Worm (Caenorhabditis elegans) whole organism, young adult: ENCODE results near the gene miz-1.

Experiments used
- D2030.7 ChIP-seq: fragments of 200-800 bp; sonication (Bioruptor generic); IDR thresholded peaks from 2 replicates; pipeline ENCODE4 v1.3.6; 2022; ENCODE audit warnings: missing genetic modification reagents, missing genetic modification characterization, missing compliant biosample characterization
- F23B12.7 ChIP-seq: sonication (generic microtip); optimal IDR thresholded peaks from 2 replicates; lab custom pipeline; 2017; ENCODE audit warnings: missing genetic modification characterization, mild to moderate bottlenecking, missing compliant biosample characterization, antibody characterized with exemption, moderate library complexity; ENCODE audit not compliant: insufficient read depth
- F37B4.10 ChIP-seq: fragments of 200-800 bp; sonication (Bioruptor generic); IDR thresholded peaks from 2 replicates; pipeline ENCODE4 v1.3.6; 2022; ENCODE audit warnings: missing genetic modification characterization, missing compliant biosample characterization
- F57A8.1 ChIP-seq: fragments of 200-800 bp; sonication (Bioruptor generic); optimal IDR thresholded peaks from 2 replicates; lab custom pipeline; 2018; ENCODE audit warnings: mild to moderate bottlenecking, missing genetic modification characterization, moderate library complexity, missing compliant biosample characterization
- F57C9.4 ChIP-seq: sonication (generic microtip); optimal IDR thresholded peaks from 2 replicates; lab custom pipeline; 2017; ENCODE audit warnings: mild to moderate bottlenecking, missing genetic modification characterization, missing compliant biosample characterization
- T07F8.4 ChIP-seq: sonication (generic microtip); optimal IDR thresholded peaks from 2 replicates; lab custom pipeline; 2016; ENCODE audit warnings: mild to moderate bottlenecking, missing genetic modification characterization, moderate library complexity, missing compliant biosample characterization
- T26A5.8 ChIP-seq: sonication (generic microtip); optimal IDR thresholded peaks from 2 replicates; lab custom pipeline; 2016; ENCODE audit warnings: missing genetic modification characterization, missing compliant biosample characterization
- ZK185.1 ChIP-seq: sonication (generic microtip); optimal IDR thresholded peaks from 2 replicates; lab custom pipeline; 2016; ENCODE audit warnings: mild to moderate bottlenecking, missing genetic modification characterization, missing compliant biosample characterization; ENCODE audit not compliant: poor library complexity, severe bottlenecking
- athp-1 ChIP-seq: sonication (generic microtip); optimal IDR thresholded peaks from 2 replicates; lab custom pipeline; 2017; ENCODE audit warnings: mild to moderate bottlenecking, missing genetic modification characterization, missing compliant biosample characterization
- cebp-1 ChIP-seq, 2 experiments: fragments of 200-800 bp in 1 of 2; sonication (Bioruptor generic) in 1 of 2; sonication (generic microtip) in 1 of 2; IDR thresholded peaks in 1 of 2; optimal IDR thresholded peaks in 1 of 2; 2 replicates each; pipeline versions ENCODE4 v1.3.6 to Lab custom; 2017 to 2022; ENCODE audit warnings: missing compliant biosample characterization in 2 of 2, missing genetic modification characterization in 2 of 2, mild to moderate bottlenecking in 1 of 2, missing genetic modification reagents in 1 of 2, moderate library complexity in 1 of 2
- ceh-40 ChIP-seq: fragments of 200-800 bp; sonication (Bioruptor generic); IDR thresholded peaks from 2 replicates; pipeline ENCODE4 v1.3.6; 2022; ENCODE audit warnings: missing genetic modification characterization, missing compliant biosample characterization
- ekl-4 ChIP-seq: fragments of 200-800 bp; sonication (Bioruptor generic); IDR thresholded peaks from 2 replicates; pipeline ENCODE4 v1.3.6; 2022; ENCODE audit warnings: missing genetic modification reagents, missing genetic modification characterization, missing compliant biosample characterization
- fkh-3 ChIP-seq: sonication (generic microtip); optimal IDR thresholded peaks from 2 replicates; lab custom pipeline; 2016; ENCODE audit warnings: mild to moderate bottlenecking, missing genetic modification characterization, missing compliant biosample characterization
- him-1 ChIP-seq: sonication (generic microtip); optimal IDR thresholded peaks from 2 replicates; lab custom pipeline; 2016; ENCODE audit warnings: missing genotype, missing genetic modification reagents, missing genetic modification characterization, missing compliant biosample characterization
- hlh-12 ChIP-seq: sonication (generic microtip); optimal IDR thresholded peaks from 2 replicates; lab custom pipeline; 2016; ENCODE audit warnings: missing genetic modification characterization, missing compliant biosample characterization
- hrde-1 ChIP-seq: sonication (generic microtip); optimal IDR thresholded peaks from 2 replicates; lab custom pipeline; 2016; ENCODE audit warnings: missing genetic modification characterization, mild to moderate bottlenecking, missing compliant biosample characterization, moderate library complexity, missing genotype, missing genetic modification reagents, borderline replicate concordance
- let-526 ChIP-seq: fragments of 200-800 bp; sonication (Bioruptor generic); IDR thresholded peaks from 2 replicates; pipeline ENCODE4 v1.3.6; 2022; ENCODE audit warnings: missing genetic modification reagents, missing genetic modification characterization, missing compliant biosample characterization
- lin-40 ChIP-seq: sonication (generic microtip); optimal IDR thresholded peaks from 2 replicates; lab custom pipeline; 2016; ENCODE audit warnings: missing genetic modification characterization, mild to moderate bottlenecking, missing compliant biosample characterization, missing genotype, missing genetic modification reagents
- lsy-27 ChIP-seq: sonication (generic microtip); optimal IDR thresholded peaks from 2 replicates; lab custom pipeline; 2017; ENCODE audit warnings: missing genetic modification characterization, mild to moderate bottlenecking, missing compliant biosample characterization, antibody characterized with exemption, missing genotype, borderline replicate concordance; ENCODE audit not compliant: insufficient read depth
- madf-6 ChIP-seq: fragments of 200-800 bp; sonication (Bioruptor generic); IDR thresholded peaks from 2 replicates; pipeline ENCODE4 v1.3.6; 2022; ENCODE audit warnings: missing genetic modification reagents, missing genetic modification characterization, missing compliant biosample characterization
- mel-28 ChIP-seq: sonication (generic microtip); optimal IDR thresholded peaks from 2 replicates; lab custom pipeline; 2016; ENCODE audit warnings: borderline replicate concordance, mild to moderate bottlenecking, missing genetic modification characterization, missing compliant biosample characterization
- mes-4 ChIP-seq: sonication (generic microtip); optimal IDR thresholded peaks from 2 replicates; lab custom pipeline; 2016; ENCODE audit warnings: missing genotype, missing genetic modification characterization, missing compliant biosample characterization
- nfyb-1 ChIP-seq: fragments of 200-800 bp; sonication (Bioruptor generic); IDR thresholded peaks from 2 replicates; pipeline ENCODE4 v1.3.6; 2022; ENCODE audit warnings: missing genetic modification reagents, missing genetic modification characterization, missing compliant biosample characterization
- nhr-120 ChIP-seq: fragments of 200-800 bp; sonication (Bioruptor generic); IDR thresholded peaks from 2 replicates; pipeline ENCODE4 v1.3.6; 2022; ENCODE audit warnings: missing genetic modification characterization, missing compliant biosample characterization
- nhr-179 ChIP-seq: sonication (generic microtip); optimal IDR thresholded peaks from 2 replicates; lab custom pipeline; 2016; ENCODE audit warnings: mild to moderate bottlenecking, missing genetic modification characterization, missing compliant biosample characterization
- sdz-38 ChIP-seq: sonication (generic microtip); optimal IDR thresholded peaks from 2 replicates; lab custom pipeline; 2016; ENCODE audit warnings: missing genotype, missing genetic modification characterization, missing compliant biosample characterization
- snpc-1.3 ChIP-seq: sonication (generic microtip); optimal IDR thresholded peaks from 2 replicates; lab custom pipeline; 2017; ENCODE audit warnings: missing genetic modification characterization, mild to moderate bottlenecking, missing compliant biosample characterization, antibody characterized with exemption, moderate library complexity, missing genotype, missing genetic modification reagents; ENCODE audit not compliant: insufficient read depth
- somi-1 ChIP-seq: fragments of 200-800 bp; sonication (Bioruptor generic); optimal IDR thresholded peaks from 2 replicates; lab custom pipeline; 2018; ENCODE audit warnings: mild to moderate bottlenecking, missing genetic modification characterization, missing compliant biosample characterization
- unc-130 ChIP-seq: sonication (generic microtip); optimal IDR thresholded peaks from 2 replicates; lab custom pipeline; 2016; ENCODE audit warnings: missing genetic modification reagents, missing genetic modification characterization, missing compliant biosample characterization
- unc-62 ChIP-seq: fragments of 150-350 bp; optimal IDR thresholded peaks from 2 replicates; lab custom pipeline; 2014; ENCODE audit warnings: missing biosample characterization, missing genetic modification reagents, missing genetic modification characterization
- zfh-2 ChIP-seq: fragments of 200-800 bp; sonication (Bioruptor generic); conservative IDR thresholded peaks from 2 replicates; pipeline ENCODE4 v1.3.6; 2022; ENCODE audit warnings: missing genetic modification reagents, missing genetic modification characterization, missing compliant biosample characterization
- ztf-25 ChIP-seq: fragments of 200-800 bp; sonication (Bioruptor generic); IDR thresholded peaks from 2 replicates; pipeline ENCODE4 v1.3.6; 2022; ENCODE audit warnings: missing genetic modification reagents, missing genetic modification characterization, missing compliant biosample characterization
- ztf-26 ChIP-seq: sonication (generic microtip); optimal IDR thresholded peaks from 2 replicates; lab custom pipeline; 2017; ENCODE audit warnings: missing genetic modification characterization, missing compliant biosample characterization
- ztf-28 ChIP-seq: fragments of 200-800 bp; sonication (Bioruptor generic); IDR thresholded peaks from 2 replicates; pipeline ENCODE4 v1.3.6; 2022; ENCODE audit warnings: missing genetic modification reagents, missing genetic modification characterization, missing compliant biosample characterization
- ztf-6 ChIP-seq: fragments of 200-800 bp; sonication (Bioruptor generic); IDR thresholded peaks from 2 replicates; pipeline ENCODE4 v1.3.6; 2022; ENCODE audit warnings: missing genetic modification reagents, missing genetic modification characterization, missing compliant biosample characterization

miz-1 gene

ce11 chrIV:10777076-10777475 is 35.1 kb upstream of the miz-1 start:
- TF ChIP-seq T07F8.4 (tag; lab: Kevin White, UChicago) (no peak), madf-6 (peak; percentile 10; the same call in 1 of the 2 replicates), F57A8.1 (GFP tag; lab: Kevin White, UChicago) (peak; percentile 27)

ce11 chrIV:10777600-10777999 is 34.6 kb upstream of the miz-1 start:
- TF ChIP-seq F37B4.10 (GFP tag; lab: Robert Waterston, UW) = no peak
- TF ChIP-seq T26A5.8 = no peak
- no peak for TF ChIP-seq F23B12.7 (tag; lab: Kevin White, UChicago)
- TF ChIP-seq fkh-3 (tag; lab: Kevin White, UChicago) = no peak
- no peak for TF ChIP-seq ztf-28 (GFP tag; lab: Robert Waterston, UW)
- no peak for TF ChIP-seq lsy-27
- TF ChIP-seq unc-62 (GFP tag; lab: Kevin White, UChicago) = no peak
- no peak for TF ChIP-seq hrde-1 (tag; lab: Kevin White, UChicago)
- TF ChIP-seq him-1 (tag; lab: Kevin White, UChicago) = no peak
- TF ChIP-seq ztf-25 (GFP tag; lab: Robert Waterston, UW) = no peak

- TF ChIP-seq lin-40 (tag; lab: Kevin White, UChicago) (no peak), unc-130 (no peak), snpc-1.3 (tag; lab: Kevin White, UChicago) (no peak), F37B4.10 (GFP tag; lab: Robert Waterston, UW) (no peak), nfyb-1 (peak; percentile 21; the same call in 1 of the 2 replicates), ceh-40 (GFP tag; lab: Robert Waterston, UW) (no peak), ztf-26 (peak; percentile 11), F57C9.4 (no peak), F57A8.1 (GFP tag; lab: Kevin White, UChicago) (no peak), nhr-120 (GFP tag; lab: Robert Waterston, UW) (no peak), somi-1 (GFP tag; lab: Kevin White, UChicago) (no peak), fkh-3 (tag; lab: Kevin White, UChicago) (no peak), ZK185.1 (peak; percentile 6), mel-28 (tag; lab: Kevin White, UChicago) (no peak), athp-1 (tag; lab: Kevin White, UChicago) (no peak), ekl-4 (GFP tag; lab: Robert Waterston, UW) (no peak), nhr-179 (tag; lab: Kevin White, UChicago) (no peak), let-526 (GFP tag; lab: Robert Waterston, UW) (no peak), zfh-2 (GFP tag; lab: Robert Waterston, UW) (no peak), mes-4 (tag; lab: Kevin White, UChicago) (no peak), cebp-1 (GFP tag; IDR thresholded peaks at IDR 0.05; lab: Robert Waterston, UW) (no peak), cebp-1 (tag; optimal IDR thresholded peaks at IDR 0.05; lab: Kevin White, UChicago) (no peak), ztf-6 (GFP tag; lab: Robert Waterston, UW) (no peak), D2030.7 (GFP tag; lab: Robert Waterston, UW) (no peak), hlh-12 (tag; lab: Kevin White, UChicago) (no peak), sdz-38 (no peak), lsy-27 (no peak)
Observed at ce11 chrIV:10778582-10778981, 33.6 kb upstream of the miz-1 start.
